Worm (Caenorhabditis elegans): Measurements from ENCODE around the gene cest-19.

The cest-19 gene

ce11 chrX:7035937-7036336, at the start of gene cest-19:
TSS of gene cest-19 (minus strand) at chrX:7036037.
- TF ChIP-seq egl-5 (tag; optimal IDR thresholded peaks at IDR 0.05) (no peak), lin-15B (tag; optimal IDR thresholded peaks at IDR 0.05) (no peak), sea-2 (GFP tag; optimal IDR thresholded peaks at IDR 0.05) (no peak), ceh-82 (tag; optimal IDR thresholded peaks at IDR 0.05) (no peak), nhr-237 (tag; optimal IDR thresholded peaks at IDR 0.05) (no peak), nhr-11 (tag; optimal IDR thresholded peaks at IDR 0.05) (no peak), ZK546.5 (tag; optimal IDR thresholded peaks at IDR 0.05) (no peak), eor-1 (tag; optimal IDR thresholded peaks at IDR 0.05) (no peak), ceh-16 (tag; optimal IDR thresholded peaks at IDR 0.05) (no peak), skn-1 (tag; optimal IDR thresholded peaks at IDR 0.05) (no peak), nhr-67 (tag; optimal IDR thresholded peaks at IDR 0.05) (no peak), lsy-12 (tag; optimal IDR thresholded peaks at IDR 0.05) (no peak), nhr-77 (tag; optimal IDR thresholded peaks at IDR 0.05) (no peak)

DNA sequence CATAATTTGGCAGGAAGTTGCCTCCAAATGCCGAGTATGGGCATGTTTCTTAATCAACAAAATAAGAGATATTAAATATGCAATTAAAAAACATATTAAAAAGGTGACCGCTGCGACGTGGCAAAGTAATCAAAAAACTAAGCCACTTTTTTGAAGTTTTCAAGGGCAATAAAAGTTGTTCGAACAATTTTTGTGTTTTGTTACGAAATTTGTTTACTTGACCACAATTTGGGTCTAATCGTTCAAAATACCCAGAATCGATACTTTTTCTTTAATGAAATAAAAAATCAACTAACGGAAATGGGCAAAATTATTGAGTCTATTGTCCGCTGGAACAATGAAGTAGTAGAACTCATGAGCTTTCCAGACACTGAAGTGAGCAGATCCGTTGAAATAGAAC, 49.2 kb upstream of the cest-19 start, which contains the start of gene Y1B5A.1:
Gene Y1B5A.1, plus strand, starts transcription at position 301 of the 400 bp plus-strand sequence.
- no peak for TF ChIP-seq fos-1 (tag; optimal IDR thresholded peaks at IDR 0.05)
- no peak for TF ChIP-seq elt-3 (tag; optimal IDR thresholded peaks at IDR 0.05)
- no peak for TF ChIP-seq nhr-43 (tag; optimal IDR thresholded peaks at IDR 0.05; ENCODE audit: poor library complexity, severe bottlenecking)
- TF ChIP-seq lin-15B (tag; optimal IDR thresholded peaks at IDR 0.05) = no peak
- no peak for TF ChIP-seq nhr-76 (tag; optimal IDR thresholded peaks at IDR 0.05)
- no peak for TF ChIP-seq ztf-4 (tag; optimal IDR thresholded peaks at IDR 0.05)
- TF ChIP-seq sea-2 (GFP tag; optimal IDR thresholded peaks at IDR 0.05) = no peak

DNA sequence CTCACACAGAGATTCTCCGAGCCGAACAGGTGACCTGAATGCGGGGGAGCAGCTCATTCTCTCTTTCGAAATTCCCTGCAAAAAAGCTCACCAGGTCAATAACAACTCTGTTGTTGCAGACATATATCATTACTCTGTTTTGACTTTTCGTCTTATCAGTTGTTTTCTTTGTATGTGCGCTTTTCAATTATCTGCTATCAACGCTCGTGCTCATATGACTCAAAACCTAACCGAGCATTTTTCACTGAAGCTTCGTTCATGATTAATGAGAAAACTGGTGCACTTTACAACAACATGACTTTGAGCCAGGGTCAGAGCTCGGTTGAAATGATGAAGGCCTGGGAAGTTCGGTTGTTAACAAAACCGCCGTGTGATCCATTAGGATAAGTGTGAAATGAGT, 40.6 kb upstream of the cest-19 start:
- no peak for TF ChIP-seq aly-2 (tag; optimal IDR thresholded peaks at IDR 0.05)
- no peak for TF ChIP-seq fos-1 (tag; optimal IDR thresholded peaks at IDR 0.05)
- TF ChIP-seq jun-1 (tag; optimal IDR thresholded peaks at IDR 0.05) = no peak
- TF ChIP-seq lsy-12 (tag; optimal IDR thresholded peaks at IDR 0.05) = no peak
- no peak for TF ChIP-seq ama-1 (optimal IDR thresholded peaks at IDR 0.05)
- no peak for TF ChIP-seq ztf-11 (tag; optimal IDR thresholded peaks at IDR 0.05)
- TF ChIP-seq nhr-11 (tag; optimal IDR thresholded peaks at IDR 0.05) = no peak
- TF ChIP-seq lin-15B (tag; optimal IDR thresholded peaks at IDR 0.05) = no peak
- no peak for TF ChIP-seq nhr-237 (tag; optimal IDR thresholded peaks at IDR 0.05)
- TF ChIP-seq nhr-23 (tag; optimal IDR thresholded peaks at IDR 0.05) = no peak
- no peak for TF ChIP-seq zag-1 (tag; optimal IDR thresholded peaks at IDR 0.05)
- no peak for TF ChIP-seq nhr-67 (tag; optimal IDR thresholded peaks at IDR 0.05)
- TF ChIP-seq ceh-28 (tag; optimal IDR thresholded peaks at IDR 0.05) = no peak
- no peak for TF ChIP-seq nhr-25 (tag; optimal IDR thresholded peaks at IDR 0.05)
- TF ChIP-seq ZK546.5 (tag; optimal IDR thresholded peaks at IDR 0.05) = no peak
- no peak for TF ChIP-seq tbx-2 (tag; optimal IDR thresholded peaks at IDR 0.05)
- no peak for TF ChIP-seq nhr-12 (tag; optimal IDR thresholded peaks at IDR 0.05)
- TF ChIP-seq mdl-1 (tag; optimal IDR thresholded peaks at IDR 0.05) = no peak
- no peak for TF ChIP-seq ceh-82 (tag; optimal IDR thresholded peaks at IDR 0.05)

DNA sequence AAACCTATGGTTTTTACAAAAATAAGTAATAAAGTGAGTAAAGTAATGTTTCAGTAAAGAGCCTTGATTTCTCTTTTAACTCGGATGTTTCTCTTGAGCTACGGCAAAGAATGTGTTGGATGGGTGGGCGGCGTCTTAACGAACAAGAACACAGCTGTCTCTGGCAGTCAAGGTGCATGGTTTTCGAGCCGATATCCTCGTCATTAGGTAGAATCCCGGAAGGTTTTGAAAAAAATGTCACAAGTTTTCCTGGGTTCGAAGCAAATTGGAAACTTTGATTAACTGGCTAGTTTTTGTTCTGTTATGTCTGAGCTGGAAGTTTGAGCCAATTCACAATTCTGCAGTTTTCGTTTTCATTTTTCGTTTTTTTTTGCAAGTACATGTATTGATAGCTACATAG, 39.4 kb upstream of the cest-19 start, which contains the start of gene B0403.6:
Gene B0403.6, minus strand, starts transcription at position 101 of the 400 bp plus-strand sequence.
- no peak for TF ChIP-seq R02D3.7 (tag; optimal IDR thresholded peaks at IDR 0.05)
- no peak for TF ChIP-seq ama-1 (optimal IDR thresholded peaks at IDR 0.05)
- TF ChIP-seq lin-15B (tag; optimal IDR thresholded peaks at IDR 0.05) = no peak
- TF ChIP-seq nhr-77 (tag; optimal IDR thresholded peaks at IDR 0.05) = no peak
- no peak for TF ChIP-seq ztf-11 (tag; optimal IDR thresholded peaks at IDR 0.05)
- TF ChIP-seq lsy-12 (tag; optimal IDR thresholded peaks at IDR 0.05) = no peak
- no peak for TF ChIP-seq skn-1 (tag; optimal IDR thresholded peaks at IDR 0.05)
- TF ChIP-seq pha-4 (tag; optimal IDR thresholded peaks at IDR 0.05) = no peak
- TF ChIP-seq egl-5 (tag; optimal IDR thresholded peaks at IDR 0.05) = no peak
- TF ChIP-seq lin-39 (tag; optimal IDR thresholded peaks at IDR 0.05) = no peak
- TF ChIP-seq nfya-1 (tag; optimal IDR thresholded peaks at IDR 0.05; ENCODE audit: insufficient read depth) = no peak
- TF ChIP-seq nhr-237 (tag; optimal IDR thresholded peaks at IDR 0.05) = no peak

ce11 chrX:7068400-7068799, 32.6 kb upstream of the cest-19 start, which contains the start of gene pdi-6:
TSS of gene pdi-6 (minus strand) at chrX:7068563.
- peak in 1 of 2 experiments; percentile 31 for TF ChIP-seq eor-1 (tag; optimal IDR thresholded peaks at IDR 0.05)
- TF ChIP-seq hmg-11 (tag; optimal IDR thresholded peaks at IDR 0.05) = no peak
- TF ChIP-seq mml-1 (tag; optimal IDR thresholded peaks at IDR 0.05) = no peak
- TF ChIP-seq egl-5 (tag; optimal IDR thresholded peaks at IDR 0.05) = peak; percentile 8
- peak; percentile 87 for TF ChIP-seq jun-1 (tag; optimal IDR thresholded peaks at IDR 0.05)
- TF ChIP-seq nhr-28 (tag; optimal IDR thresholded peaks at IDR 0.05) = no peak
- peak; percentile 82 for TF ChIP-seq nhr-43 (tag; optimal IDR thresholded peaks at IDR 0.05; ENCODE audit: poor library complexity, severe bottlenecking)
- TF ChIP-seq lin-39 (tag; optimal IDR thresholded peaks at IDR 0.05) = peak; percentile 96
- no peak for TF ChIP-seq nhr-67 (tag; optimal IDR thresholded peaks at IDR 0.05)
- TF ChIP-seq lsy-12 (tag; optimal IDR thresholded peaks at IDR 0.05) = peak; percentile 89
- TF ChIP-seq zag-1 (tag; optimal IDR thresholded peaks at IDR 0.05) = no peak
- TF ChIP-seq tbx-2 (tag; optimal IDR thresholded peaks at IDR 0.05) = peak; percentile 75
- TF ChIP-seq nhr-237 (tag; optimal IDR thresholded peaks at IDR 0.05) = no peak
- TF ChIP-seq ztf-11 (tag; optimal IDR thresholded peaks at IDR 0.05) = no peak
- no peak for TF ChIP-seq ceh-9 (tag; optimal IDR thresholded peaks at IDR 0.05)
- peak; percentile 52 for TF ChIP-seq skn-1 (tag; optimal IDR thresholded peaks at IDR 0.05)
- peak; percentile 90 for TF ChIP-seq pha-4 (tag; optimal IDR thresholded peaks at IDR 0.05)
- peak; percentile 77 for TF ChIP-seq R02D3.7 (tag; optimal IDR thresholded peaks at IDR 0.05)
- TF ChIP-seq lin-15B (tag; optimal IDR thresholded peaks at IDR 0.05) = peak; percentile 97
- peak; percentile 77 for TF ChIP-seq pqm-1 (tag; optimal IDR thresholded peaks at IDR 0.05)
- TF ChIP-seq fkh-10 (GFP tag; optimal IDR thresholded peaks at IDR 0.05) = no peak
- no peak for TF ChIP-seq aly-2 (tag; optimal IDR thresholded peaks at IDR 0.05)
- TF ChIP-seq unc-62 (GFP tag; optimal IDR thresholded peaks at IDR 0.05) = peak; percentile 25
- TF ChIP-seq ztf-4 (tag; optimal IDR thresholded peaks at IDR 0.05) = peak; percentile 3
- TF ChIP-seq nhr-11 (tag; optimal IDR thresholded peaks at IDR 0.05) = no peak
- no peak for TF ChIP-seq ZK546.5 (tag; optimal IDR thresholded peaks at IDR 0.05)
- TF ChIP-seq nhr-23 (tag; optimal IDR thresholded peaks at IDR 0.05) = peak; percentile 95
- TF ChIP-seq snpc-4 (tag; optimal IDR thresholded peaks at IDR 0.05) = peak; percentile 85
- TF ChIP-seq ceh-16 (tag; optimal IDR thresholded peaks at IDR 0.05) = no peak

Data from whole organism, L3 larva.